Fruit fly (Drosophila melanogaster) whole organism, embryonic: ENCODE data around the gene Pgls.

ENCODE experiments used
- Adf1 ChIP-seq: fragments of 200-800 bp; sonication (Bioruptor generic); IDR thresholded peaks from 2 replicates; pipeline ENCODE4 v1.3.6; 2022; ENCODE audit warnings: missing biosample characterization, missing genetic modification characterization
- Aef1 ChIP-seq: fragments of 200-800 bp; sonication (Bioruptor generic); IDR thresholded peaks from 3 replicates; pipeline ENCODE4 v1.3.6; 2022; ENCODE audit warnings: missing biosample characterization, missing genetic modification characterization
- Atf-2 ChIP-seq: fragments of 200-800 bp; sonication (Bioruptor generic); optimal IDR thresholded peaks from 2 replicates; lab custom pipeline; 2016; ENCODE audit warnings: missing biosample characterization, missing genetic modification characterization
- Bgb ChIP-seq: fragments of 200-800 bp; sonication (Bioruptor generic); IDR thresholded peaks from 2 replicates; pipeline ENCODE4 v1.3.6; 2022; ENCODE audit warnings: missing biosample characterization, missing genetic modification characterization; ENCODE audit not compliant: partially characterized antibody
- CG14860 ChIP-seq: fragments of 200-800 bp; sonication (Bioruptor generic); IDR thresholded peaks from 3 replicates; pipeline ENCODE4 v1.3.6; 2022; ENCODE audit warnings: missing biosample characterization, missing genetic modification characterization; ENCODE audit not compliant: partially characterized antibody
- CG1529 ChIP-seq: fragments of 200-800 bp; sonication (Bioruptor generic); optimal IDR thresholded peaks from 3 replicates; lab custom pipeline; 2018; ENCODE audit warnings: missing biosample characterization, missing genetic modification characterization
- CG18476 ChIP-seq: fragments of 200-800 bp; sonication (Bioruptor generic); optimal IDR thresholded peaks from 2 replicates; lab custom pipeline; 2016; ENCODE audit warnings: missing biosample characterization, mild to moderate bottlenecking, missing genetic modification characterization
- CG31441 ChIP-seq: fragments of 200-800 bp; sonication (Bioruptor generic); IDR thresholded peaks from 2 replicates; pipeline ENCODE4 v1.3.6; 2022; ENCODE audit warnings: missing biosample characterization, missing genetic modification characterization
- CG3163 ChIP-seq: fragments of 200-800 bp; sonication (Bioruptor generic); optimal IDR thresholded peaks from 3 replicates; lab custom pipeline; 2016; ENCODE audit warnings: missing biosample characterization, missing genetic modification characterization
- CG4360 ChIP-seq: fragments of 200-800 bp; sonication (Bioruptor generic); IDR thresholded peaks from 2 replicates; pipeline ENCODE4 v1.3.6; 2022; ENCODE audit warnings: missing biosample characterization, missing genetic modification characterization
- CG4730 ChIP-seq: fragments of 200-800 bp; sonication (Bioruptor generic); IDR thresholded peaks from 2 replicates; pipeline ENCODE4 v1.3.6; 2022; ENCODE audit warnings: missing biosample characterization, missing genetic modification characterization
- CG5180 ChIP-seq: fragments of 200-800 bp; sonication (Bioruptor generic); optimal IDR thresholded peaks from 3 replicates; lab custom pipeline; 2017; ENCODE audit warnings: missing biosample characterization, missing genetic modification characterization, mild to moderate bottlenecking, moderate library complexity, missing genetic modification reagents
- CG9215 ChIP-seq: fragments of 200-800 bp; sonication (Bioruptor generic); IDR thresholded peaks from 2 replicates; pipeline ENCODE4 v1.3.6; 2022; ENCODE audit warnings: missing biosample characterization, missing genetic modification characterization
- CG9876 ChIP-seq: fragments of 200-800 bp; sonication (Bioruptor generic); optimal IDR thresholded peaks from 2 replicates; lab custom pipeline; 2016; ENCODE audit warnings: missing biosample characterization, missing genetic modification characterization
- CoRest ChIP-seq: fragments of 200-800 bp; sonication (Bioruptor generic); optimal IDR thresholded peaks from 3 replicates; lab custom pipeline; 2018; ENCODE audit warnings: missing biosample characterization, mild to moderate bottlenecking, missing genetic modification characterization, moderate library complexity
- D19A ChIP-seq: fragments of 200-800 bp; optimal IDR thresholded peaks from 3 replicates; lab custom pipeline; 2019; ENCODE audit warnings: missing biosample characterization, mild to moderate bottlenecking, missing genetic modification characterization, moderate library complexity
- Drgx ChIP-seq: fragments of 200-800 bp; sonication (Bioruptor generic); IDR thresholded peaks from 2 replicates; pipeline ENCODE4 v1.3.6; 2022; ENCODE audit warnings: missing biosample characterization, missing genetic modification characterization
- H2.0 ChIP-seq: fragments of 200-800 bp; sonication (Bioruptor generic); IDR thresholded peaks from 2 replicates; pipeline ENCODE4 v1.3.6; 2022; ENCODE audit warnings: missing biosample characterization, missing genetic modification characterization
- Hr51 ChIP-seq, 2 experiments: fragments of 200-800 bp; sonication (Bioruptor generic); optimal IDR thresholded peaks; 2 replicates in 1 of 2; 3 replicates in 1 of 2; lab custom pipeline; 2016 to 2018; ENCODE audit warnings: missing biosample characterization in 2 of 2, missing genetic modification characterization in 2 of 2, mild to moderate bottlenecking in 1 of 2, moderate library complexity in 1 of 2
- NC2β ChIP-seq: fragments of 200-800 bp; sonication (Bioruptor generic); optimal IDR thresholded peaks from 2 replicates; lab custom pipeline; 2016; ENCODE audit warnings: missing biosample characterization, missing genetic modification characterization
- Spps ChIP-seq: fragments of 200-800 bp; sonication (Bioruptor generic); optimal IDR thresholded peaks from 2 replicates; lab custom pipeline; 2018; ENCODE audit warnings: missing biosample characterization, mild to moderate bottlenecking, missing genetic modification characterization
- Stat92E ChIP-seq, 3 experiments: fragments of >200 bp in 2 of 3; fragments of 200-800 bp in 1 of 3; sonication (Bioruptor generic) in 1 of 3; optimal IDR thresholded peaks; 2 replicates each; lab custom pipeline; 2017 to 2019; ENCODE audit warnings: missing biosample characterization in 3 of 3, missing genetic modification characterization in 3 of 3, mild to moderate bottlenecking in 1 of 3, moderate library complexity in 1 of 3
- Taf1 ChIP-seq: fragments of 200-800 bp; sonication (Bioruptor generic); IDR thresholded peaks from 2 replicates; pipeline ENCODE4 v1.3.6; 2022; ENCODE audit warnings: missing biosample characterization, missing genetic modification characterization
- Trl ChIP-seq, 3 experiments: fragments of >200 bp in 2 of 3; fragments of 200-800 bp in 1 of 3; sonication (Bioruptor generic) in 1 of 3; optimal IDR thresholded peaks; 2 replicates in 1 of 3; 3 replicates in 2 of 3; lab custom pipeline; 2016 to 2017; ENCODE audit warnings: missing biosample characterization in 1 of 3, missing genetic modification characterization in 1 of 3
- Xbp1 ChIP-seq: fragments of 200-800 bp; sonication (Bioruptor generic); optimal IDR thresholded peaks from 3 replicates; lab custom pipeline; 2016; ENCODE audit warnings: missing biosample characterization, mild to moderate bottlenecking, missing genetic modification characterization
- bowl ChIP-seq: fragments of 200-800 bp; sonication (Bioruptor generic); IDR thresholded peaks from 2 replicates; pipeline ENCODE4 v1.3.6; 2022; ENCODE audit warnings: missing biosample characterization, missing genetic modification characterization
- bsh ChIP-seq, 2 experiments: fragments of 200-800 bp; sonication (Bioruptor generic); optimal IDR thresholded peaks; 2 replicates each; lab custom pipeline; 2017 to 2018; ENCODE audit warnings: mild to moderate bottlenecking in 2 of 2, missing biosample characterization in 2 of 2, missing genetic modification characterization in 2 of 2, moderate library complexity in 1 of 2
- chinmo ChIP-seq: fragments of 200-800 bp; sonication (Bioruptor generic); IDR thresholded peaks from 4 replicates; pipeline ENCODE4 v1.3.6; 2022; ENCODE audit warnings: missing biosample characterization, missing genetic modification characterization; ENCODE audit not compliant: partially characterized antibody
- chn ChIP-seq: fragments of 200-800 bp; sonication (Bioruptor generic); optimal IDR thresholded peaks from 2 replicates; lab custom pipeline; 2016; ENCODE audit warnings: missing biosample characterization, missing genetic modification characterization
- crol ChIP-seq: fragments of 200-800 bp; sonication (Bioruptor generic); IDR thresholded peaks from 2 replicates; pipeline ENCODE4 v1.3.6; 2022; ENCODE audit warnings: missing biosample characterization, missing genetic modification characterization
- danr ChIP-seq: fragments of 200-800 bp; sonication (Bioruptor generic); IDR thresholded peaks from 2 replicates; pipeline ENCODE4 v1.3.6; 2022; ENCODE audit warnings: missing biosample characterization, missing genetic modification characterization
- eve ChIP-seq, 2 experiments: fragments of >200 bp; optimal IDR thresholded peaks; 2 replicates each; lab custom pipeline; 2017; ENCODE audit warnings: missing biosample characterization in 2 of 2, missing genetic modification characterization in 2 of 2
- fd3F ChIP-seq: fragments of 200-800 bp; sonication (Bioruptor generic); optimal IDR thresholded peaks from 2 replicates; lab custom pipeline; 2018; ENCODE audit warnings: missing biosample characterization, mild to moderate bottlenecking, missing genetic modification characterization, moderate library complexity
- h ChIP-seq: fragments of >200 bp; optimal IDR thresholded peaks from 2 replicates; lab custom pipeline; 2017
- jigr1 ChIP-seq: fragments of 200-800 bp; sonication (Bioruptor generic); IDR thresholded peaks from 3 replicates; pipeline ENCODE4 v1.3.6; 2022; ENCODE audit warnings: missing biosample characterization, missing genetic modification characterization
- org-1 ChIP-seq: fragments of 200-800 bp; sonication (Bioruptor generic); optimal IDR thresholded peaks from 2 replicates; lab custom pipeline; 2017; ENCODE audit warnings: missing biosample characterization, missing genetic modification characterization
- peb ChIP-seq: fragments of 200-800 bp; sonication (Bioruptor generic); IDR thresholded peaks from 2 replicates; pipeline ENCODE4 v1.3.6; 2022; ENCODE audit warnings: missing biosample characterization, missing genetic modification characterization
- pros ChIP-seq: fragments of 200-800 bp; sonication (Bioruptor generic); optimal IDR thresholded peaks from 3 replicates; lab custom pipeline; 2019; ENCODE audit warnings: missing biosample characterization, mild to moderate bottlenecking, missing genetic modification characterization, moderate library complexity
- psq ChIP-seq: fragments of 200-800 bp; sonication (Bioruptor generic); optimal IDR thresholded peaks from 2 replicates; lab custom pipeline; 2017; ENCODE audit warnings: missing biosample characterization, missing genetic modification characterization
- pum ChIP-seq: fragments of 200-800 bp; sonication (Bioruptor generic); optimal IDR thresholded peaks from 2 replicates; lab custom pipeline; 2016; ENCODE audit warnings: missing biosample characterization, missing genetic modification characterization
- sd ChIP-seq: fragments of 200-800 bp; sonication (Bioruptor generic); optimal IDR thresholded peaks from 3 replicates; lab custom pipeline; 2018; ENCODE audit warnings: missing biosample characterization, mild to moderate bottlenecking, missing genetic modification characterization, moderate library complexity
- seq ChIP-seq: fragments of 200-800 bp; sonication (Bioruptor generic); IDR thresholded peaks from 2 replicates; pipeline ENCODE4 v1.3.6; 2022; ENCODE audit warnings: missing biosample characterization, missing genetic modification characterization
- slbo ChIP-seq: fragments of 200-800 bp; sonication (Bioruptor generic); IDR thresholded peaks from 2 replicates; pipeline ENCODE4 v1.3.6; 2022; ENCODE audit warnings: missing biosample characterization, missing genetic modification characterization
- sqz ChIP-seq: fragments of 200-800 bp; sonication (Bioruptor generic); optimal IDR thresholded peaks from 3 replicates; lab custom pipeline; 2018; ENCODE audit warnings: missing biosample characterization, mild to moderate bottlenecking, missing genetic modification characterization
- tll ChIP-seq, 2 experiments: fragments of 200-800 bp in 1 of 2; fragments of >200 bp in 1 of 2; sonication (Bioruptor generic) in 1 of 2; optimal IDR thresholded peaks; 2 replicates each; lab custom pipeline; 2017 to 2019; ENCODE audit warnings: missing biosample characterization in 2 of 2, missing genetic modification characterization in 2 of 2, mild to moderate bottlenecking in 1 of 2, moderate library complexity in 1 of 2
- trem ChIP-seq: fragments of 200-800 bp; optimal IDR thresholded peaks from 3 replicates; lab custom pipeline; 2019; ENCODE audit warnings: missing biosample characterization, mild to moderate bottlenecking, missing genetic modification characterization, moderate library complexity
- twi ChIP-seq: fragments of 200-800 bp; optimal IDR thresholded peaks from 2 replicates; lab custom pipeline; 2019; ENCODE audit warnings: missing biosample characterization, mild to moderate bottlenecking, missing genetic modification characterization, moderate library complexity
- tx ChIP-seq: fragments of 200-800 bp; sonication (Bioruptor generic); optimal IDR thresholded peaks from 2 replicates; lab custom pipeline; 2016; ENCODE audit warnings: missing biosample characterization, missing genetic modification characterization
- zf30C ChIP-seq: fragments of 200-800 bp; sonication (Bioruptor generic); optimal IDR thresholded peaks from 3 replicates; lab custom pipeline; 2018; ENCODE audit warnings: missing biosample characterization, mild to moderate bottlenecking, missing genetic modification characterization

Gene Pgls

dm6 chrX:10847436-10847446 is at the start of gene Pgls:
TSS of gene Pgls (plus strand) at chrX:10847438.
- no peak for TF ChIP-seq h (lab: Kevin White, UChicago)
- no peak for TF ChIP-seq Xbp1 (GFP tag; lab: Kevin White, UChicago)
- no peak for TF ChIP-seq D19A (tag; lab: Kevin White, UChicago)
- TF ChIP-seq CG14860 (GFP tag; lab: Robert Waterston, UW): no peak
- TF ChIP-seq CG31441: no peak
- no peak for TF ChIP-seq CG18476 (GFP tag; lab: Kevin White, UChicago)
- no peak for TF ChIP-seq Adf1 (GFP tag; lab: Robert Waterston, UW)
- TF ChIP-seq CoRest (tag; lab: Kevin White, UChicago): no peak
- TF ChIP-seq peb (GFP tag; lab: Robert Waterston, UW): no peak
- no peak for TF ChIP-seq zf30C (GFP tag; lab: Kevin White, UChicago)
- no peak for TF ChIP-seq twi
- TF ChIP-seq Atf-2 (GFP tag; lab: Kevin White, UChicago): no peak
- TF ChIP-seq jigr1 (GFP tag; lab: Robert Waterston, UW): no peak
- no peak for TF ChIP-seq Spps
- TF ChIP-seq danr (GFP tag; lab: Robert Waterston, UW): no peak
- no peak for TF ChIP-seq org-1
- TF ChIP-seq CG3163 (GFP tag; lab: Kevin White, UChicago): no peak

dm6 chrX:10801033-10801432 is 46.2 kb upstream of the Pgls start:
- TF ChIP-seq chinmo (GFP tag; lab: Robert Waterston, UW) (0 out of 4 replicates have a peak, but pooled peaks have one; percentile 20), fd3F (GFP tag; lab: Kevin White, UChicago) (no peak), CG4360 (GFP tag; lab: Robert Waterston, UW) (peak; percentile 79), CG4730 (GFP tag; lab: Robert Waterston, UW) (no peak), Stat92E (GFP tag; optimal IDR thresholded peaks at IDR 0.05; lab: Kevin White, UChicago) (peak in 1 of 3 experiments; percentile 95), slbo (GFP tag; lab: Robert Waterston, UW) (no peak), crol (peak; percentile 31; the same call in 1 of the 2 replicates), Adf1 (GFP tag; lab: Robert Waterston, UW) (no peak), CG1529 (GFP tag; lab: Kevin White, UChicago) (no peak), sd (tag; lab: Kevin White, UChicago) (peak; percentile 93), eve (GFP tag; optimal IDR thresholded peaks at IDR 0.05; lab: Kevin White, UChicago) (peak in 1 of 2 experiments; percentile 4), trem (tag; lab: Kevin White, UChicago) (no peak), tll (GFP tag; optimal IDR thresholded peaks at IDR 0.05; lab: Kevin White, UChicago) (no peak), Hr51 (GFP tag; optimal IDR thresholded peaks at IDR 0.05; lab: Kevin White, UChicago) (no peak), CG9215 (GFP tag; lab: Robert Waterston, UW) (no peak), pum (GFP tag; lab: Kevin White, UChicago) (no peak), sqz (GFP tag; lab: Kevin White, UChicago) (peak; percentile 74), Trl (optimal IDR thresholded peaks at IDR 0.05; lab: Kevin White, UChicago) (peak; percentile 38 to 46), Trl (GFP tag; optimal IDR thresholded peaks at IDR 0.05; lab: Kevin White, UChicago) (no peak), psq (GFP tag; lab: Kevin White, UChicago) (no peak), Drgx (GFP tag; lab: Robert Waterston, UW) (0 out of 2 replicates have a peak, but pooled peaks have one; percentile 30), pros (peak; percentile 84), CG5180 (no peak), chn (GFP tag; lab: Kevin White, UChicago) (no peak), Bgb (no peak), Taf1 (no peak), seq (GFP tag; lab: Robert Waterston, UW) (no peak), H2.0 (GFP tag; lab: Robert Waterston, UW) (no peak), bsh (GFP tag; optimal IDR thresholded peaks at IDR 0.05; lab: Kevin White, UChicago) (peak in 1 of 2 experiments; percentile 36), CG3163 (GFP tag; lab: Kevin White, UChicago) (peak; percentile 85), CG9876 (GFP tag; lab: Kevin White, UChicago) (no peak), tx (GFP tag; lab: Kevin White, UChicago) (no peak), Aef1 (GFP tag; lab: Robert Waterston, UW) (no peak), NC2β (GFP tag; lab: Kevin White, UChicago) (no peak), bowl (GFP tag; lab: Robert Waterston, UW) (no peak)
